Fruit fly (Drosophila melanogaster): ENCODE data around the gene CG42487.
"Not testable (repeated sequence)": the region's sequence is repeated elsewhere in the genome, so short reads cannot be mapped to it uniquely, and the experiment has no call there.

Gene CG42487

DNA sequence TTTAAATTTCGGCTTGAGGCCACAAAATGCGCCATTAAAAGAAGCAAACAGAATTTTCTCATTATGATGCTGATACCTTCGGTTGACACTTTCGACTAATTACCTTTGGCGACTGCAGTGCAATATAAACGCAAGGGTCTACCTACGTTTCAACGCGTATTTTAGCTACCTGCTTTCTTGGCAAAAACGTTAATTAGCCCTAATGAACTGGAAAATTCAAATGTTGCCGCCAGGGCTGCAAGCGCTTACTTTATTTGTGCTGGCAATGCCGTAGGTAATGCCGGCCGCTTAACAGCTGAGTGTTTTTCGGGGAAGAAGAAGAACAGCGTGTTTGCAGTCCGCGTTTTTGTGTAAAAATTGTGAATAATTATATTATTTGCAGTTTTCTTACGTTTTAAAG is 4.1 kb upstream of the CG42487 start, which contains the start of the genes CG31131 and CG4849:
Gene CG31131 (minus strand): TSS at position 101 of the 400 bp plus-strand sequence.
Gene CG4849 (plus strand): TSS at position 297 of the 400 bp plus-strand sequence.
- not testable (repeated sequence) for TF ChIP-seq Hr83 (GFP tag; optimal IDR thresholded peaks at IDR 0.05; ENCODE audit: poor library complexity, severe bottlenecking); usp (GFP tag; optimal IDR thresholded peaks at IDR 0.05); ey (GFP tag; optimal IDR thresholded peaks at IDR 0.05)

DNA sequence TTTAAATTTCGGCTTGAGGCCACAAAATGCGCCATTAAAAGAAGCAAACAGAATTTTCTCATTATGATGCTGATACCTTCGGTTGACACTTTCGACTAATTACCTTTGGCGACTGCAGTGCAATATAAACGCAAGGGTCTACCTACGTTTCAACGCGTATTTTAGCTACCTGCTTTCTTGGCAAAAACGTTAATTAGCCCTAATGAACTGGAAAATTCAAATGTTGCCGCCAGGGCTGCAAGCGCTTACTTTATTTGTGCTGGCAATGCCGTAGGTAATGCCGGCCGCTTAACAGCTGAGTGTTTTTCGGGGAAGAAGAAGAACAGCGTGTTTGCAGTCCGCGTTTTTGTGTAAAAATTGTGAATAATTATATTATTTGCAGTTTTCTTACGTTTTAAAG is 1.4 kb upstream of the CG42487 start, which contains the start of gene CG31253:
Gene CG31253 (minus strand): TSS at position 101 of the 400 bp plus-strand sequence.
- not testable (repeated sequence) for TF ChIP-seq Dfd, Abd-B, usp (GFP tag; optimal IDR thresholded peaks at IDR 0.05)

- TF ChIP-seq ey (GFP tag; optimal IDR thresholded peaks at IDR 0.05) (no peak), rgr (GFP tag; optimal IDR thresholded peaks at IDR 0.05) (no peak), foxo (GFP tag; optimal IDR thresholded peaks at IDR 0.05) (no peak), N (GFP tag; optimal IDR thresholded peaks at IDR 0.05) (no peak), Sp1 (GFP tag; optimal IDR thresholded peaks at IDR 0.05) (no peak), dl (GFP tag; optimal IDR thresholded peaks at IDR 0.05; ENCODE audit: insufficient read depth in 1 of 2, partially characterized antibody in 2 of 2) (no peak), psq (GFP tag; optimal IDR thresholded peaks at IDR 0.05) (no peak), tai (GFP tag; optimal IDR thresholded peaks at IDR 0.05) (no peak), Myc (optimal IDR thresholded peaks at IDR 0.05) (no peak), dsf (GFP tag; optimal IDR thresholded peaks at IDR 0.05; ENCODE audit: borderline replicate concordance) (no peak), CrebA (GFP tag; optimal IDR thresholded peaks at IDR 0.05; ENCODE audit: borderline replicate concordance) (no peak), Abd-B (GFP tag; optimal IDR thresholded peaks at IDR 0.05) (no peak), CG32264 (GFP tag; optimal IDR thresholded peaks at IDR 0.05) (no peak), sv (GFP tag; optimal IDR thresholded peaks at IDR 0.05) (no peak), woc (GFP tag; optimal IDR thresholded peaks at IDR 0.05) (no peak), fru (GFP tag; optimal IDR thresholded peaks at IDR 0.05) (no peak), pan (optimal IDR thresholded peaks at IDR 0.05) (no peak)
These were observed 1.1 kb downstream of the CG42487 start for dm6 chr3R:27957967-27958366.

- peak; percentile 10 for TF ChIP-seq HLH106 (tag; optimal IDR thresholded peaks at IDR 0.05)
- no peak for TF ChIP-seq Jra (GFP tag; optimal IDR thresholded peaks at IDR 0.05)
- TF ChIP-seq sv (GFP tag; optimal IDR thresholded peaks at IDR 0.05) = no peak
- no peak for TF ChIP-seq Vsx2 (GFP tag; optimal IDR thresholded peaks at IDR 0.05; ENCODE audit: partially characterized antibody)
- no peak for TF ChIP-seq Rel (GFP tag; optimal IDR thresholded peaks at IDR 0.05)
- peak; percentile 82 for TF ChIP-seq Rel (tag; optimal IDR thresholded peaks at IDR 0.05)
- TF ChIP-seq usp (GFP tag; optimal IDR thresholded peaks at IDR 0.05) = no peak
- no peak for TF ChIP-seq CG9705 (GFP tag; optimal IDR thresholded peaks at IDR 0.05)
- no peak for TF ChIP-seq Sp1 (GFP tag; optimal IDR thresholded peaks at IDR 0.05)
These were observed 4.5 kb downstream of the CG42487 start, which contains the start of gene Nep7 for dm6 chr3R:27954533-27954932. Gene Nep7 (plus strand): TSS chr3R:27954917.

- no peak for TF ChIP-seq h (GFP tag; optimal IDR thresholded peaks at IDR 0.05)
- TF ChIP-seq lola (GFP tag; optimal IDR thresholded peaks at IDR 0.05) = no peak
- TF ChIP-seq sage (GFP tag; optimal IDR thresholded peaks at IDR 0.05) = no peak
These were observed 5.2 kb downstream of the CG42487 start, which contains the start of gene CG4951 for dm6 chr3R:27953890-27954289. Gene CG4951 (minus strand): TSS chr3R:27954112.

DNA sequence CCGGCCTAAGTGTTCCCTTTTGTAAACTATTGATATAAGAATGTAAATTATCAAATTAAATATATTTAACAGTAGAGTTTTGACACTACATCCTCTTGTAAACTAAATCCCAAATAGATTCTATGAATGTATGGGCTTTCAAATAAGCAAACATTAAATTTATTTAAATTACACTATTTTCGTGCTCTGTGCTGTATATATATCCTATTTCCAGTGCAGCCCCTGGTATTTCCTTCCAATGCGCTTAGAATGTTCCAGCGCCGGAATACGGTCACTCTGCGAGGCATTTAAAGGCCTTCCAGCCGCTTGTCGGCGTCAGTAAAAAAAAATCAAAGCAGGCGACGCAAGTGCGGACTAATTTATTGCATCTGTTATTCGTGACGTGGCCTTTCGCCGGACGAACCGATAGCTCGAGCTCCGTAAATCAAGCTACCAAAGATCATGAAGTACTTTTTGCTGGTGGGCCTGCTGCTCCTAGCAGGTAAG is 10.6 kb downstream of the CG42487 start, which contains the start of gene Gp93:
Gene Gp93 (plus strand): TSS at position 291 of the 486 bp plus-strand sequence.
- peak; percentile 74 for TF ChIP-seq HLH106 (tag; optimal IDR thresholded peaks at IDR 0.05)
- peak; percentile 44 for TF ChIP-seq ey (GFP tag; optimal IDR thresholded peaks at IDR 0.05)
- no peak for TF ChIP-seq foxo (GFP tag; optimal IDR thresholded peaks at IDR 0.05)
- no peak for TF ChIP-seq sv (GFP tag; optimal IDR thresholded peaks at IDR 0.05)
- TF ChIP-seq dl (GFP tag; optimal IDR thresholded peaks at IDR 0.05; ENCODE audit: insufficient read depth in 1 of 2, partially characterized antibody in 2 of 2) = no peak
- no peak for TF ChIP-seq lola (GFP tag; optimal IDR thresholded peaks at IDR 0.05)
- TF ChIP-seq GATAd (GFP tag; optimal IDR thresholded peaks at IDR 0.05) = no peak
- TF ChIP-seq CrebA (GFP tag; optimal IDR thresholded peaks at IDR 0.05; ENCODE audit: borderline replicate concordance) = no peak
- no peak for TF ChIP-seq fru (GFP tag; optimal IDR thresholded peaks at IDR 0.05)
- TF ChIP-seq CG9705 (GFP tag; optimal IDR thresholded peaks at IDR 0.05) = peak; percentile 45
- TF ChIP-seq OdsH (GFP tag; optimal IDR thresholded peaks at IDR 0.05) = peak; percentile 39
- no peak for TF ChIP-seq rgr (GFP tag; optimal IDR thresholded peaks at IDR 0.05)
- TF ChIP-seq Hnf4 (GFP tag; optimal IDR thresholded peaks at IDR 0.05) = no peak
- TF ChIP-seq Myc (optimal IDR thresholded peaks at IDR 0.05) = no peak
- TF ChIP-seq h (GFP tag; optimal IDR thresholded peaks at IDR 0.05) = no peak
- TF ChIP-seq Dif (GFP tag; optimal IDR thresholded peaks at IDR 0.05; ENCODE audit: partially characterized antibody) = peak; percentile 38
- TF ChIP-seq Hr78 (GFP tag; optimal IDR thresholded peaks at IDR 0.05) = no peak
- no peak for TF ChIP-seq CG32264 (GFP tag; optimal IDR thresholded peaks at IDR 0.05)
- no peak for TF ChIP-seq dmrt93B (GFP tag; optimal IDR thresholded peaks at IDR 0.05)
- TF ChIP-seq usp (GFP tag; optimal IDR thresholded peaks at IDR 0.05) = no peak
- no peak for TF ChIP-seq Vsx2 (GFP tag; optimal IDR thresholded peaks at IDR 0.05; ENCODE audit: partially characterized antibody)
- peak; percentile 27 for TF ChIP-seq psq (GFP tag; optimal IDR thresholded peaks at IDR 0.05)
- TF ChIP-seq sage (GFP tag; optimal IDR thresholded peaks at IDR 0.05) = no peak
- no peak for TF ChIP-seq Rel (GFP tag; optimal IDR thresholded peaks at IDR 0.05)
- peak; percentile 34 for TF ChIP-seq Rel (tag; optimal IDR thresholded peaks at IDR 0.05)
- peak; percentile 69 for TF ChIP-seq Sp1 (GFP tag; optimal IDR thresholded peaks at IDR 0.05)
- TF ChIP-seq brk (GFP tag; optimal IDR thresholded peaks at IDR 0.05) = no peak
- TF ChIP-seq Jra (GFP tag; optimal IDR thresholded peaks at IDR 0.05) = no peak
- peak; percentile 41 for TF ChIP-seq Hr83 (GFP tag; optimal IDR thresholded peaks at IDR 0.05; ENCODE audit: poor library complexity, severe bottlenecking)

All from whole organism, wandering third instar larva.